Worm (Caenorhabditis elegans) whole organism, mixed stage, embryonic: Measurements from ENCODE around the gene F35B12.10.
A peak's percentile ranks its signal among the peaks of the same experiment; 100 is the strongest.

Experiments
- blmp-1 ChIP-seq: fragments of 150-350 bp; optimal IDR thresholded peaks from 2 replicates; lab custom pipeline; 2014; ENCODE audit warnings: missing biosample characterization, missing genetic modification characterization
- ceh-43 ChIP-seq: fragments of 200-800 bp; sonication (Bioruptor generic); optimal IDR thresholded peaks from 2 replicates; lab custom pipeline; 2018; ENCODE audit warnings: mild to moderate bottlenecking, missing genetic modification characterization, moderate library complexity, missing compliant biosample characterization
- drap-1 ChIP-seq: fragments of 200-800 bp; sonication (Bioruptor generic); optimal IDR thresholded peaks from 3 replicates; lab custom pipeline; 2018; ENCODE audit warnings: mild to moderate bottlenecking, missing genetic modification characterization, missing compliant biosample characterization
- lsy-2 ChIP-seq: fragments of 150-350 bp; optimal IDR thresholded peaks from 2 replicates; lab custom pipeline; 2014; ENCODE audit warnings: missing biosample characterization, missing genetic modification characterization
- nhr-12 ChIP-seq: fragments of 150-350 bp; optimal IDR thresholded peaks from 2 replicates; lab custom pipeline; 2014; ENCODE audit warnings: missing biosample characterization, missing genetic modification characterization
- nhr-76 ChIP-seq: sonication (generic microtip); optimal IDR thresholded peaks from 2 replicates; lab custom pipeline; 2017; ENCODE audit warnings: missing biosample characterization, missing genetic modification characterization
- tbx-8 ChIP-seq: fragments of 200-800 bp; sonication (Bioruptor generic); optimal IDR thresholded peaks from 2 replicates; lab custom pipeline; 2018; ENCODE audit warnings: mild to moderate bottlenecking, missing genetic modification characterization, moderate library complexity, missing compliant biosample characterization

DNA sequence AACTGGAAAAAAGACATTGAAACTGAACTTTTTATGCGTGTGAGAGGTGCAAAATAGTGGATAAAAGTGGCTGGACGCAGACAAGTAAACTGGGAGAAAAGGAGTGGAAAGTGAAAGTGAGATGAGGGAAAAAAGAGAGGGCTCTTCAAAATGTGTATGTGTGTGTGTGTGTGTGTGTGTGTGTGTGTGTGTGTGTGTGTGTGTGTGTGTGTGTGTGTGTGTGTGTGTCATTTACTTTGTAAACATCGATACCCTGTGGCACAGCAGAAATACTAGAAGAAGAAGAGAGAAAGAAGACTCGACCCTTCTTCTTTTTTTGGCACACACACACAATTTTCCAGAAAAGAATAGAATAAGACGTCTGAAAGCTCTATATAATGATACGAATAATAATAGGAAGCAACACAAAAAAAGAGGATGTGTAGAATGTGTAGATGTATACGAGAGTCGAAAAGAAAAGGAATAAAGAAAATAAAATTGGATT lies 9.6 kb upstream of the F35B12.10 start:
- TF ChIP-seq blmp-1 (tag; lab: Kevin White, UChicago) (no peak), ceh-43 (no peak), nhr-12 (tag; lab: Kevin White, UChicago) (no peak), lsy-2 (no peak), drap-1 (GFP tag; lab: Kevin White, UChicago) (peak; percentile 23), tbx-8 (GFP tag; lab: Kevin White, UChicago) (no peak), nhr-76 (no peak)
